Fruit fly (Drosophila melanogaster) whole organism, wandering third instar larva: Measurements from ENCODE around the gene D.

Source experiments
- CG9705 ChIP-seq: fragments of 200-800 bp; sonication (Bioruptor generic); optimal IDR thresholded peaks from 2 replicates; lab custom pipeline; 2018; ENCODE audit warnings: missing biosample characterization, mild to moderate bottlenecking, missing genetic modification characterization
- Jra ChIP-seq: sonication (Bioruptor generic); optimal IDR thresholded peaks from 2 replicates; lab custom pipeline; 2016; ENCODE audit warnings: missing biosample characterization, missing genetic modification characterization
- Mio ChIP-seq: sonication (Bioruptor generic); optimal IDR thresholded peaks from 2 replicates; lab custom pipeline; 2016; ENCODE audit warnings: missing biosample characterization, missing genetic modification characterization
- Myc ChIP-seq: fragments of >200 bp; optimal IDR thresholded peaks from 2 replicates; lab custom pipeline; 2017
- OdsH ChIP-seq: fragments of 200-800 bp; sonication (Bioruptor generic); optimal IDR thresholded peaks from 2 replicates; lab custom pipeline; 2016; ENCODE audit warnings: missing biosample characterization, mild to moderate bottlenecking, missing genetic modification characterization
- dl ChIP-seq, 2 experiments: fragments of 175-275, 200-275 bp in 1 of 2; fragments of 200-275 bp in 1 of 2; sonication (Bioruptor generic); optimal IDR thresholded peaks; lab custom pipeline; 2018; ENCODE audit warnings: mild to moderate bottlenecking in 2 of 2, missing biosample characterization in 2 of 2, missing genetic modification characterization in 2 of 2, moderate library complexity in 2 of 2; ENCODE audit not compliant: partially characterized antibody in 2 of 2, insufficient read depth in 1 of 2
- dsf ChIP-seq: sonication (Bioruptor generic); optimal IDR thresholded peaks from 2 replicates; lab custom pipeline; 2016; ENCODE audit warnings: missing biosample characterization, missing genetic modification characterization, borderline replicate concordance
- ey ChIP-seq: fragments of 200-800 bp; sonication (Bioruptor generic); optimal IDR thresholded peaks from 2 replicates; lab custom pipeline; 2016; ENCODE audit warnings: missing biosample characterization, missing genetic modification characterization
- pan ChIP-seq: fragments of >200 bp; optimal IDR thresholded peaks from 2 replicates; lab custom pipeline; 2017
- psq ChIP-seq: fragments of 200-800 bp; sonication (Bioruptor generic); optimal IDR thresholded peaks from 3 replicates; lab custom pipeline; 2017; ENCODE audit warnings: missing biosample characterization, mild to moderate bottlenecking, missing genetic modification characterization, moderate library complexity

dm6 chr3L:14151447-14151846 is 27.0 kb downstream of the D start:
- TF ChIP-seq dsf (GFP tag; lab: Kevin White, UChicago), result no peak
- no peak for TF ChIP-seq OdsH
- no peak for TF ChIP-seq pan
- TF ChIP-seq Mio (GFP tag; lab: Kevin White, UChicago), result no peak
- TF ChIP-seq ey, result no peak
- TF ChIP-seq psq (GFP tag; lab: Kevin White, UChicago), result no peak
- no peak for TF ChIP-seq Myc (lab: Kevin White, UChicago)
- no peak for TF ChIP-seq dl (GFP tag; optimal IDR thresholded peaks at IDR 0.05; lab: Kevin White, UChicago; ENCODE audit: insufficient read depth in 1 of 2, partially characterized antibody in 2 of 2)
- TF ChIP-seq Jra (GFP tag; lab: Kevin White, UChicago), result no peak
- no peak for TF ChIP-seq CG9705 (GFP tag; lab: Kevin White, UChicago)
